Worm (Caenorhabditis elegans) whole organism, young adult: Measurements from ENCODE around the gene F17C11.2.

Experiments used
- B0019.2 ChIP-seq: fragments of 200-800 bp; sonication (Bioruptor generic); conservative IDR thresholded peaks from 2 replicates; pipeline ENCODE4 v1.3.6; 2022; ENCODE audit warnings: missing genetic modification reagents, missing genetic modification characterization, missing compliant biosample characterization
- B0336.3 ChIP-seq: fragments of 200-800 bp; sonication (Bioruptor generic); IDR thresholded peaks from 2 replicates; pipeline ENCODE4 v1.3.6; 2022; ENCODE audit warnings: missing genetic modification characterization, missing compliant biosample characterization
- C06A6.2 ChIP-seq: fragments of 200-800 bp; sonication (Bioruptor generic); conservative IDR thresholded peaks from 2 replicates; pipeline ENCODE4 v1.3.6; 2022; ENCODE audit warnings: missing genetic modification characterization, missing compliant biosample characterization
- C17E4.6 ChIP-seq: fragments of 200-800 bp; sonication (Bioruptor generic); IDR thresholded peaks from 2 replicates; pipeline ENCODE4 v1.3.6; 2022; ENCODE audit warnings: missing genetic modification reagents, missing genetic modification characterization, missing compliant biosample characterization
- D2030.7 ChIP-seq: fragments of 200-800 bp; sonication (Bioruptor generic); IDR thresholded peaks from 2 replicates; pipeline ENCODE4 v1.3.6; 2022; ENCODE audit warnings: missing genetic modification reagents, missing genetic modification characterization, missing compliant biosample characterization
- F22D6.2 ChIP-seq: sonication (generic microtip); optimal IDR thresholded peaks from 2 replicates; lab custom pipeline; 2016; ENCODE audit warnings: mild to moderate bottlenecking, missing genetic modification characterization, missing compliant biosample characterization
- F33H1.4 ChIP-seq: fragments of 200-800 bp; sonication (Bioruptor generic); IDR thresholded peaks from 2 replicates; pipeline ENCODE4 v1.3.6; 2022; ENCODE audit warnings: missing genetic modification reagents, missing genetic modification characterization, missing compliant biosample characterization
- F39B2.1 ChIP-seq: fragments of 200-800 bp; sonication (Bioruptor generic); IDR thresholded peaks from 2 replicates; pipeline ENCODE4 v1.3.6; 2022; ENCODE audit warnings: missing genetic modification reagents, missing genetic modification characterization, missing compliant biosample characterization
- F52B5.7 ChIP-seq: sonication (generic microtip); optimal IDR thresholded peaks from 2 replicates; lab custom pipeline; 2016; ENCODE audit warnings: mild to moderate bottlenecking, missing genetic modification characterization, missing compliant biosample characterization
- T26A5.8 ChIP-seq: sonication (generic microtip); optimal IDR thresholded peaks from 2 replicates; lab custom pipeline; 2016; ENCODE audit warnings: missing genetic modification characterization, missing compliant biosample characterization
- Y53F4B.3 ChIP-seq: fragments of 200-800 bp; sonication (Bioruptor generic); IDR thresholded peaks from 2 replicates; pipeline ENCODE4 v1.3.6; 2022; ENCODE audit warnings: missing genetic modification reagents, missing genetic modification characterization, missing compliant biosample characterization
- Y67H2A.10 ChIP-seq: fragments of 200-800 bp; sonication (Bioruptor generic); conservative IDR thresholded peaks from 2 replicates; pipeline ENCODE4 v1.3.6; 2022; ENCODE audit warnings: missing genetic modification reagents, missing genetic modification characterization, missing compliant biosample characterization
- Y79H2A.3 ChIP-seq: fragments of 200-800 bp; sonication (Bioruptor generic); conservative IDR thresholded peaks from 2 replicates; pipeline ENCODE4 v1.3.6; 2022; ENCODE audit warnings: missing genetic modification reagents, missing genetic modification characterization, missing compliant biosample characterization
- Y95B8A.8 ChIP-seq: fragments of 200-800 bp; sonication (Bioruptor generic); IDR thresholded peaks from 2 replicates; pipeline ENCODE4 v1.3.6; 2022; ENCODE audit warnings: missing genetic modification reagents, missing genetic modification characterization, missing compliant biosample characterization
- aptf-2 ChIP-seq: fragments of 200-800 bp; sonication (Bioruptor generic); conservative IDR thresholded peaks from 2 replicates; pipeline ENCODE4 v1.3.6; 2022; ENCODE audit warnings: missing genetic modification reagents, missing genetic modification characterization, missing compliant biosample characterization
- atf-7 ChIP-seq: sonication (generic microtip); optimal IDR thresholded peaks from 2 replicates; lab custom pipeline; 2017; ENCODE audit warnings: mild to moderate bottlenecking, missing genetic modification characterization, missing compliant biosample characterization
- attf-6 ChIP-seq: fragments of 200-800 bp; sonication (Bioruptor generic); IDR thresholded peaks from 2 replicates; pipeline ENCODE4 v1.3.6; 2022; ENCODE audit warnings: missing genetic modification reagents, missing genetic modification characterization, missing compliant biosample characterization
- ccch-3 ChIP-seq: fragments of 200-800 bp; sonication (Bioruptor generic); optimal IDR thresholded peaks from 2 replicates; lab custom pipeline; 2018; ENCODE audit warnings: mild to moderate bottlenecking, missing genetic modification characterization, missing compliant biosample characterization
- cebp-1 ChIP-seq, 2 experiments: fragments of 200-800 bp in 1 of 2; sonication (Bioruptor generic) in 1 of 2; sonication (generic microtip) in 1 of 2; IDR thresholded peaks in 1 of 2; optimal IDR thresholded peaks in 1 of 2; 2 replicates each; pipeline versions ENCODE4 v1.3.6 to Lab custom; 2017 to 2022; ENCODE audit warnings: missing compliant biosample characterization in 2 of 2, missing genetic modification characterization in 2 of 2, mild to moderate bottlenecking in 1 of 2, missing genetic modification reagents in 1 of 2, moderate library complexity in 1 of 2
- cebp-2 ChIP-seq: fragments of 200-800 bp; sonication (Bioruptor generic); IDR thresholded peaks from 2 replicates; pipeline ENCODE4 v1.3.6; 2022; ENCODE audit warnings: missing genetic modification characterization, missing compliant biosample characterization
- ceh-27 ChIP-seq: fragments of 200-800 bp; sonication (Bioruptor generic); optimal IDR thresholded peaks from 2 replicates; lab custom pipeline; 2018; ENCODE audit warnings: mild to moderate bottlenecking, missing genetic modification characterization, moderate library complexity, missing compliant biosample characterization
- ceh-40 ChIP-seq: fragments of 200-800 bp; sonication (Bioruptor generic); IDR thresholded peaks from 2 replicates; pipeline ENCODE4 v1.3.6; 2022; ENCODE audit warnings: missing genetic modification characterization, missing compliant biosample characterization
- dpl-1 ChIP-seq: fragments of 150-350 bp; optimal IDR thresholded peaks from 2 replicates; lab custom pipeline; 2014; ENCODE audit warnings: missing biosample characterization, missing genetic modification reagents, missing genetic modification characterization
- ets-4 ChIP-seq: fragments of 200-800 bp; sonication (Bioruptor generic); optimal IDR thresholded peaks from 2 replicates; lab custom pipeline; 2018; ENCODE audit warnings: mild to moderate bottlenecking, missing genetic modification characterization, missing compliant biosample characterization
- gei-17 ChIP-seq: fragments of 200-800 bp; sonication (Bioruptor generic); optimal IDR thresholded peaks from 2 replicates; lab custom pipeline; 2018; ENCODE audit warnings: mild to moderate bottlenecking, missing genetic modification characterization, missing compliant biosample characterization
- him-1 ChIP-seq: sonication (generic microtip); optimal IDR thresholded peaks from 2 replicates; lab custom pipeline; 2016; ENCODE audit warnings: missing genotype, missing genetic modification reagents, missing genetic modification characterization, missing compliant biosample characterization
- hlh-12 ChIP-seq: sonication (generic microtip); optimal IDR thresholded peaks from 2 replicates; lab custom pipeline; 2016; ENCODE audit warnings: missing genetic modification characterization, missing compliant biosample characterization
- hlh-26 ChIP-seq: fragments of 200-800 bp; sonication (Bioruptor generic); conservative IDR thresholded peaks from 2 replicates; pipeline ENCODE4 v1.3.6; 2022; ENCODE audit warnings: missing genetic modification reagents, missing genetic modification characterization, missing compliant biosample characterization
- hmg-1.2 ChIP-seq: fragments of 200-800 bp; sonication (Bioruptor generic); IDR thresholded peaks from 2 replicates; pipeline ENCODE4 v1.3.6; 2022; ENCODE audit warnings: missing genetic modification reagents, missing genetic modification characterization, missing compliant biosample characterization
- hmg-20 ChIP-seq: fragments of 200-800 bp; sonication (Bioruptor generic); IDR thresholded peaks from 2 replicates; pipeline ENCODE4 v1.3.6; 2022; ENCODE audit warnings: missing genetic modification reagents, missing genetic modification characterization, missing compliant biosample characterization
- hsf-1 ChIP-seq: fragments of 200-800 bp; sonication (Bioruptor generic); IDR thresholded peaks from 2 replicates; pipeline ENCODE4 v1.3.6; 2022; ENCODE audit warnings: missing genetic modification reagents, missing genetic modification characterization, missing compliant biosample characterization
- let-526 ChIP-seq: fragments of 200-800 bp; sonication (Bioruptor generic); IDR thresholded peaks from 2 replicates; pipeline ENCODE4 v1.3.6; 2022; ENCODE audit warnings: missing genetic modification reagents, missing genetic modification characterization, missing compliant biosample characterization
- let-607 ChIP-seq, 2 experiments: fragments of 200-800 bp in 1 of 2; sonication (Bioruptor generic) in 1 of 2; sonication (generic microtip) in 1 of 2; optimal IDR thresholded peaks; 2 replicates each; lab custom pipeline; 2016 to 2018; ENCODE audit warnings: mild to moderate bottlenecking in 2 of 2, missing compliant biosample characterization in 2 of 2, missing genetic modification characterization in 2 of 2, moderate library complexity in 2 of 2, missing genotype in 1 of 2
- nfyb-1 ChIP-seq: fragments of 200-800 bp; sonication (Bioruptor generic); IDR thresholded peaks from 2 replicates; pipeline ENCODE4 v1.3.6; 2022; ENCODE audit warnings: missing genetic modification reagents, missing genetic modification characterization, missing compliant biosample characterization
- nhr-120 ChIP-seq: fragments of 200-800 bp; sonication (Bioruptor generic); IDR thresholded peaks from 2 replicates; pipeline ENCODE4 v1.3.6; 2022; ENCODE audit warnings: missing genetic modification characterization, missing compliant biosample characterization
- nhr-179 ChIP-seq: sonication (generic microtip); optimal IDR thresholded peaks from 2 replicates; lab custom pipeline; 2016; ENCODE audit warnings: mild to moderate bottlenecking, missing genetic modification characterization, missing compliant biosample characterization
- nhr-27 ChIP-seq: fragments of 200-800 bp; sonication (Bioruptor generic); optimal IDR thresholded peaks from 2 replicates; lab custom pipeline; 2018; ENCODE audit warnings: mild to moderate bottlenecking, missing genetic modification characterization, moderate library complexity, missing compliant biosample characterization
- rec-8 ChIP-seq, 2 experiments: sonication (generic microtip); optimal IDR thresholded peaks; 2 replicates each; lab custom pipeline; 2016; ENCODE audit warnings: mild to moderate bottlenecking in 2 of 2, missing genetic modification characterization in 2 of 2, missing genetic modification reagents in 2 of 2, missing genotype in 2 of 2, missing biosample characterization in 1 of 2, missing compliant biosample characterization in 1 of 2, moderate library complexity in 1 of 2
- sdz-38 ChIP-seq: sonication (generic microtip); optimal IDR thresholded peaks from 2 replicates; lab custom pipeline; 2016; ENCODE audit warnings: missing genotype, missing genetic modification characterization, missing compliant biosample characterization
- snpc-1.3 ChIP-seq: sonication (generic microtip); optimal IDR thresholded peaks from 2 replicates; lab custom pipeline; 2017; ENCODE audit warnings: missing genetic modification characterization, mild to moderate bottlenecking, missing compliant biosample characterization, antibody characterized with exemption, moderate library complexity, missing genotype, missing genetic modification reagents; ENCODE audit not compliant: insufficient read depth
- snpc-4 ChIP-seq, 5 experiments: fragments of 150-350 bp in 1 of 5; sonication (generic microtip) in 4 of 5; optimal IDR thresholded peaks; 2 replicates each; lab custom pipeline; 2014 to 2018; ENCODE audit warnings: missing genetic modification characterization in 5 of 5, missing biosample characterization in 3 of 5, antibody characterized with exemption in 2 of 5, mild to moderate bottlenecking in 2 of 5, missing compliant biosample characterization in 2 of 5, missing genotype in 2 of 5, moderate library complexity in 2 of 5, missing genetic modification reagents in 1 of 5
- somi-1 ChIP-seq: fragments of 200-800 bp; sonication (Bioruptor generic); optimal IDR thresholded peaks from 2 replicates; lab custom pipeline; 2018; ENCODE audit warnings: mild to moderate bottlenecking, missing genetic modification characterization, missing compliant biosample characterization
- sptf-2 ChIP-seq: fragments of 200-800 bp; sonication (Bioruptor generic); optimal IDR thresholded peaks from 2 replicates; lab custom pipeline; 2018; ENCODE audit warnings: mild to moderate bottlenecking, missing genetic modification characterization, missing compliant biosample characterization
- tbx-9 ChIP-seq: sonication (generic microtip); optimal IDR thresholded peaks from 2 replicates; lab custom pipeline; 2016; ENCODE audit warnings: borderline replicate concordance, missing genetic modification characterization, inconsistent platforms, missing compliant biosample characterization
- unc-130 ChIP-seq: sonication (generic microtip); optimal IDR thresholded peaks from 2 replicates; lab custom pipeline; 2016; ENCODE audit warnings: missing genetic modification reagents, missing genetic modification characterization, missing compliant biosample characterization
- xnd-1 ChIP-seq: sonication (generic microtip); optimal IDR thresholded peaks from 2 replicates; lab custom pipeline; 2016; ENCODE audit warnings: missing genotype, missing genetic modification reagents, missing genetic modification characterization, missing compliant biosample characterization
- ztf-6 ChIP-seq: fragments of 200-800 bp; sonication (Bioruptor generic); IDR thresholded peaks from 2 replicates; pipeline ENCODE4 v1.3.6; 2022; ENCODE audit warnings: missing genetic modification reagents, missing genetic modification characterization, missing compliant biosample characterization

The F17C11.2 gene

ce11 chrV:10961448-10961870 is 13.4 kb downstream of the F17C11.2 start (continued):
- TF ChIP-seq D2030.7 (GFP tag; lab: Robert Waterston, UW) (no peak), snpc-4 (GFP tag; optimal IDR thresholded peaks at IDR 0.05; lab: Kevin White, UChicago) (no peak), snpc-4 (tag; optimal IDR thresholded peaks at IDR 0.05; lab: Kevin White, UChicago) (peak in 1 of 4 experiments; percentile 23), dpl-1 (GFP tag; lab: Kevin White, UChicago) (no peak), F33H1.4 (GFP tag; lab: Robert Waterston, UW) (no peak), F52B5.7 (peak; percentile 28), ceh-27 (peak; percentile 67), ccch-3 (GFP tag; lab: Kevin White, UChicago) (no peak), attf-6 (GFP tag; lab: Robert Waterston, UW) (no peak), let-607 (tag; optimal IDR thresholded peaks at IDR 0.05; lab: Kevin White, UChicago) (no peak), atf-7 (tag; lab: Kevin White, UChicago) (peak; percentile 48), Y95B8A.8 (GFP tag; lab: Robert Waterston, UW) (no peak), hlh-26 (GFP tag; lab: Robert Waterston, UW) (no peak), sdz-38 (tag; lab: Kevin White, UChicago) (no peak), him-1 (tag; lab: Kevin White, UChicago) (no peak), cebp-2 (GFP tag; lab: Robert Waterston, UW) (no peak), ets-4 (GFP tag; lab: Kevin White, UChicago) (no peak), gei-17 (no peak), ztf-6 (GFP tag; lab: Robert Waterston, UW) (no peak), nfyb-1 (GFP tag; lab: Robert Waterston, UW) (peak; percentile 29; the same call in 1 of the 2 replicates), snpc-1.3 (tag; lab: Kevin White, UChicago) (no peak), xnd-1 (no peak), aptf-2 (GFP tag; lab: Robert Waterston, UW) (no peak), ceh-40 (no peak), nhr-120 (no peak), let-526 (GFP tag; lab: Robert Waterston, UW) (no peak), F39B2.1 (no peak), B0019.2 (GFP tag; lab: Robert Waterston, UW) (no peak), Y79H2A.3 (GFP tag; lab: Robert Waterston, UW) (no peak), C17E4.6 (GFP tag; lab: Robert Waterston, UW) (no peak), nhr-27 (tag; lab: Kevin White, UChicago) (no peak), cebp-1 (GFP tag; IDR thresholded peaks at IDR 0.05; lab: Robert Waterston, UW) (no peak), cebp-1 (tag; optimal IDR thresholded peaks at IDR 0.05; lab: Kevin White, UChicago) (peak; percentile 66), Y67H2A.10 (no peak), C06A6.2 (no peak), hsf-1 (GFP tag; lab: Robert Waterston, UW) (0 out of 2 replicates have a peak, but pooled peaks have one; percentile 15), Y53F4B.3 (no peak), hmg-1.2 (GFP tag; lab: Robert Waterston, UW) (peak; percentile 53; the same call in 1 of the 2 replicates), rec-8 (tag; optimal IDR thresholded peaks at IDR 0.05; lab: Kevin White, UChicago) (no peak), somi-1 (peak; percentile 40), F22D6.2 (tag; lab: Kevin White, UChicago) (no peak), hlh-12 (no peak), B0336.3 (GFP tag; lab: Robert Waterston, UW) (peak; percentile 36; the same call in 1 of the 2 replicates), tbx-9 (tag; lab: Kevin White, UChicago) (no peak), hmg-20 (GFP tag; lab: Robert Waterston, UW) (no peak), sptf-2 (no peak), T26A5.8 (tag; lab: Kevin White, UChicago) (no peak), unc-130 (no peak), nhr-179 (tag; lab: Kevin White, UChicago) (no peak)
